Worm (Caenorhabditis elegans) whole organism, L1 larva: ENCODE data around the gene C49C8.2.

Source experiments
- C04F5.9 ChIP-seq: sonication (generic microtip); optimal IDR thresholded peaks from 2 replicates; lab custom pipeline; 2016; ENCODE audit warnings: missing genetic modification characterization, missing compliant biosample characterization
- C16A3.4 ChIP-seq: fragments of 150-350 bp; optimal IDR thresholded peaks from 2 replicates; lab custom pipeline; 2014; ENCODE audit warnings: missing biosample characterization, missing genetic modification characterization
- C34B4.2 ChIP-seq: sonication (generic microtip); optimal IDR thresholded peaks from 2 replicates; lab custom pipeline; 2017; ENCODE audit warnings: mild to moderate bottlenecking, missing genetic modification characterization, missing compliant biosample characterization
- Y116A8C.19 ChIP-seq: sonication (generic microtip); optimal IDR thresholded peaks from 2 replicates; lab custom pipeline; 2016; ENCODE audit warnings: missing compliant biosample characterization, missing genetic modification characterization, borderline replicate concordance
- aha-1 ChIP-seq: fragments of 150-350 bp; optimal IDR thresholded peaks from 2 replicates; lab custom pipeline; 2014; ENCODE audit warnings: missing biosample characterization, missing genetic modification characterization
- alr-1 ChIP-seq: fragments of 200-800 bp; sonication (Bioruptor generic); optimal IDR thresholded peaks from 2 replicates; lab custom pipeline; 2018; ENCODE audit warnings: borderline replicate concordance, mild to moderate bottlenecking, missing genetic modification characterization, missing compliant biosample characterization
- ceh-8 ChIP-seq: fragments of 200-800 bp; sonication (Bioruptor generic); optimal IDR thresholded peaks from 2 replicates; lab custom pipeline; 2018; ENCODE audit warnings: mild to moderate bottlenecking, missing genetic modification characterization, moderate library complexity, missing compliant biosample characterization
- ceh-82 ChIP-seq, 3 experiments: fragments of 150-350 bp in 1 of 3; sonication (generic microtip) in 2 of 3; optimal IDR thresholded peaks; 2 replicates each; lab custom pipeline; 2014 to 2017; ENCODE audit warnings: missing biosample characterization in 3 of 3, missing genetic modification characterization in 3 of 3
- ceh-90 ChIP-seq: sonication (generic microtip); optimal IDR thresholded peaks from 2 replicates; lab custom pipeline; 2016; ENCODE audit warnings: missing genetic modification characterization, missing compliant biosample characterization
- dpl-1 ChIP-seq, 3 experiments: fragments of 150-350 bp in 2 of 3; sonication (generic microtip) in 1 of 3; optimal IDR thresholded peaks; 2 replicates each; lab custom pipeline; 2014 to 2017; ENCODE audit warnings: missing biosample characterization in 3 of 3, missing genetic modification characterization in 3 of 3, missing genetic modification reagents in 3 of 3
- efl-1 ChIP-seq, 4 experiments: fragments of 150-350 bp; optimal IDR thresholded peaks in 3 of 4; peaks in 1 of 4; 1 replicate in 1 of 4; 2 replicates in 3 of 4; lab custom pipeline; 2014; ENCODE audit warnings: missing biosample characterization in 2 of 4, missing genetic modification characterization in 2 of 4, missing genetic modification reagents in 2 of 4
- efl-3 ChIP-seq: fragments of 200-800 bp; sonication (Bioruptor generic); optimal IDR thresholded peaks from 2 replicates; lab custom pipeline; 2018; ENCODE audit warnings: mild to moderate bottlenecking, missing genetic modification characterization, missing compliant biosample characterization
- egl-13 ChIP-seq: sonication (generic microtip); optimal IDR thresholded peaks from 2 replicates; lab custom pipeline; 2016; ENCODE audit warnings: missing genotype, missing genetic modification reagents, missing genetic modification characterization, missing compliant biosample characterization
- elt-2 ChIP-seq: sonication (generic microtip); optimal IDR thresholded peaks from 2 replicates; lab custom pipeline; 2016; ENCODE audit warnings: missing genetic modification characterization, mild to moderate bottlenecking, inconsistent platforms, missing compliant biosample characterization, missing genetic modification reagents
- fkh-10 ChIP-seq: sonication (generic microtip); optimal IDR thresholded peaks from 2 replicates; lab custom pipeline; 2017; ENCODE audit warnings: missing biosample characterization, missing genetic modification reagents, missing genetic modification characterization
- fkh-8 ChIP-seq: sonication (generic microtip); optimal IDR thresholded peaks from 2 replicates; lab custom pipeline; 2016; ENCODE audit warnings: mild to moderate bottlenecking, missing genetic modification characterization, missing compliant biosample characterization
- fos-1 ChIP-seq: fragments of 150-350 bp; optimal IDR thresholded peaks from 2 replicates; lab custom pipeline; 2014; ENCODE audit warnings: missing biosample characterization, missing genetic modification characterization
- irx-1 ChIP-seq: sonication (generic microtip); optimal IDR thresholded peaks from 2 replicates; lab custom pipeline; 2016; ENCODE audit warnings: missing genetic modification characterization, missing compliant biosample characterization
- lin-13 ChIP-seq: fragments of 150-350 bp; optimal IDR thresholded peaks from 2 replicates; lab custom pipeline; 2014; ENCODE audit warnings: missing biosample characterization, missing genetic modification reagents, missing genetic modification characterization
- lin-35 ChIP-seq, 2 experiments: fragments of 150-350 bp; optimal IDR thresholded peaks; 2 replicates each; lab custom pipeline; 2014; ENCODE audit warnings: missing biosample characterization in 2 of 2, missing genetic modification characterization in 2 of 2, missing genetic modification reagents in 2 of 2
- mep-1 ChIP-seq: fragments of 150-350 bp; optimal IDR thresholded peaks from 2 replicates; lab custom pipeline; 2014; ENCODE audit warnings: missing biosample characterization, missing genetic modification characterization
- nhr-11 ChIP-seq: fragments of 150-350 bp; optimal IDR thresholded peaks from 2 replicates; lab custom pipeline; 2014; ENCODE audit warnings: missing biosample characterization, missing genetic modification characterization
- nhr-12 ChIP-seq: sonication (generic microtip); optimal IDR thresholded peaks from 2 replicates; lab custom pipeline; 2017; ENCODE audit warnings: missing biosample characterization, missing genetic modification characterization
- nhr-71 ChIP-seq: sonication (generic microtip); optimal IDR thresholded peaks from 2 replicates; lab custom pipeline; 2016; ENCODE audit warnings: mild to moderate bottlenecking, missing genetic modification characterization, moderate library complexity, missing compliant biosample characterization
- nhr-76 ChIP-seq: sonication (generic microtip); optimal IDR thresholded peaks from 2 replicates; lab custom pipeline; 2017; ENCODE audit warnings: missing biosample characterization, missing genetic modification characterization
- nhr-85 ChIP-seq: sonication (generic microtip); peaks from one replicate; lab custom pipeline; 2016; ENCODE audit warnings: missing genetic modification characterization, inconsistent platforms, missing compliant biosample characterization
- nhr-90 ChIP-seq: sonication (generic microtip); optimal IDR thresholded peaks from 2 replicates; lab custom pipeline; 2016; ENCODE audit warnings: mild to moderate bottlenecking, missing genetic modification characterization, missing compliant biosample characterization; ENCODE audit not compliant: poor library complexity
- rnt-1 ChIP-seq: sonication (generic microtip); optimal IDR thresholded peaks from 2 replicates; lab custom pipeline; 2016; ENCODE audit warnings: mild to moderate bottlenecking, missing genetic modification characterization, moderate library complexity, missing compliant biosample characterization
- skn-1 ChIP-seq: fragments of 150-350 bp; optimal IDR thresholded peaks from 2 replicates; lab custom pipeline; 2014; ENCODE audit warnings: missing biosample characterization, missing genetic modification characterization
- snu-23 ChIP-seq: sonication (generic microtip); optimal IDR thresholded peaks from 2 replicates; lab custom pipeline; 2016; ENCODE audit warnings: missing genetic modification characterization, missing compliant biosample characterization
- swsn-7 ChIP-seq: sonication (generic microtip); optimal IDR thresholded peaks from 2 replicates; lab custom pipeline; 2016; ENCODE audit warnings: missing genetic modification characterization, missing compliant biosample characterization
- unc-130 ChIP-seq: fragments of 150-350 bp; optimal IDR thresholded peaks from 2 replicates; lab custom pipeline; 2017; ENCODE audit warnings: missing biosample characterization, missing genetic modification characterization, inconsistent platforms
- unc-30 ChIP-seq: sonication (generic microtip); optimal IDR thresholded peaks from 2 replicates; lab custom pipeline; 2017; ENCODE audit warnings: missing biosample characterization, missing genetic modification characterization
- unc-62 ChIP-seq: fragments of 150-350 bp; optimal IDR thresholded peaks from 2 replicates; lab custom pipeline; 2014; ENCODE audit warnings: missing biosample characterization, missing genetic modification reagents, missing genetic modification characterization
- unc-86 ChIP-seq: sonication (generic microtip); optimal IDR thresholded peaks from 2 replicates; lab custom pipeline; 2016; ENCODE audit warnings: missing genetic modification characterization, missing compliant biosample characterization
- unc-98 ChIP-seq: fragments of 200-800 bp; sonication (Bioruptor generic); IDR thresholded peaks from 2 replicates; pipeline ENCODE4 v1.3.6; 2022; ENCODE audit warnings: missing genetic modification characterization, missing compliant biosample characterization
- xbp-1 ChIP-seq: sonication (generic microtip); optimal IDR thresholded peaks from 2 replicates; lab custom pipeline; 2016; ENCODE audit warnings: missing genetic modification characterization, missing compliant biosample characterization
- ztf-4 ChIP-seq: fragments of 150-350 bp; optimal IDR thresholded peaks from 2 replicates; lab custom pipeline; 2014; ENCODE audit warnings: missing biosample characterization, missing genetic modification characterization

Gene C49C8.2

DNA sequence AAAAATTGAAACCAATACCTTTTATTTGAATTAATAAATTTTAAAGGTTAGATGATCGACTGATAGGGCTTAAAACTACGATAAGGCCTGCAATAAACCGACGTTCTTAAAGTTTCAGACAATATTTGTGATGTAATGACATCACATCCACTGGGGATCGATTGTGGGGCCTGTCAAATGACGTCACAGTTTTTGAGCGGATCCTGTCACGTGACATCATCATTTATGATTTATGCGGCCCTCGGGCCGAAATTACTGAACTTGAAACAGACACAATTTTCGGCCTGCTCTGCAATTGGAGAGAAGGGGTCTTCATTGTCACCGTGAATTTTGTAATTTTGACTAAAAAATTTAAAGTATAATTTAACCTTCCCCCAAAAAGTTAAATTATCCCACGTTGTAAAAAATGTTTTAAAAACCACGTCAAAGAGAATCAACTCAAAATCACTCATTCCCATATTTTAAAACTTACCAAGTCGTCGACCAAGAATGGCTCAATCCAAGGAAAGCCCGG, 3.3 kb downstream of the C49C8.2 start, which contains the start of gene C49C8.1:
Gene C49C8.1, plus strand, starts transcription at position 464 of the 514 bp plus-strand sequence.
- TF ChIP-seq skn-1 (tag; lab: Kevin White, UChicago): no peak
- TF ChIP-seq Y116A8C.19: no peak
- no peak for TF ChIP-seq efl-3 (GFP tag; lab: Kevin White, UChicago)
- no peak for TF ChIP-seq xbp-1 (tag; lab: Kevin White, UChicago)
- no peak for TF ChIP-seq lin-13 (GFP tag; lab: Kevin White, UChicago)
- no peak for TF ChIP-seq snu-23 (GFP tag; lab: Kevin White, UChicago)
- no peak for TF ChIP-seq fkh-8
- no peak for TF ChIP-seq C04F5.9 (tag; lab: Kevin White, UChicago)
- TF ChIP-seq nhr-71: no peak
- no peak for TF ChIP-seq ceh-8 (GFP tag; lab: Kevin White, UChicago)
- TF ChIP-seq egl-13: no peak
- TF ChIP-seq aha-1 (tag; lab: Kevin White, UChicago): no peak
- TF ChIP-seq nhr-85: no peak
- no peak for TF ChIP-seq nhr-90 (tag; lab: Kevin White, UChicago)
- no peak for TF ChIP-seq alr-1 (tag; lab: Kevin White, UChicago)
- TF ChIP-seq swsn-7 (tag; lab: Kevin White, UChicago): no peak
- no peak for TF ChIP-seq ceh-82 (tag; optimal IDR thresholded peaks at IDR 0.05; lab: Kevin White, UChicago)
- no peak for TF ChIP-seq unc-86
- TF ChIP-seq ceh-90 (tag; lab: Kevin White, UChicago): no peak
- TF ChIP-seq ztf-4 (tag; lab: Kevin White, UChicago): no peak
- TF ChIP-seq, all 84 proteins: peak for 0

DNA sequence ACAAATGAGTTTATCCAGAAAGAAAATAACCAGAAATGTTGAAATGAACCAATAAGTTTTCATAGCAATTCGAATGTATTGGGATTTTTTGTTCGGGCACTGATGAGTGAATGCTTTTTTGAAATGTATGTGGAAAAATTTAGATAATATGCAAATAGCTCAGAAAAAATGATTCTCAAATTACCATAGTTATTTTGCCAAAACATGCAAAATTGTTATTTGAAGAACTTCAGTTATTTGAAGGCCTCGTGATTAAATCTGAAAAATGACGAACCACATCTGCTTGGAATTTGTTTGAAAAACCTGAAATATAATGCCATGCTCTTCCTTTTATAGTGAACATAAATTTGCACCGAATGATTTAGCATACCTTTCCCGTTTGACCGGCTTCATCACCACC, 7.2 kb downstream of the C49C8.2 start, which contains the start of gene C49C8.6:
Gene C49C8.6, minus strand, starts transcription at position 101 of the 400 bp plus-strand sequence.
- TF ChIP-seq rnt-1 (tag; lab: Kevin White, UChicago) (no peak), nhr-11 (tag; lab: Kevin White, UChicago) (no peak), efl-1 (optimal IDR thresholded peaks at IDR 0.05; lab: Kevin White, UChicago) (no peak), efl-1 (GFP tag; optimal IDR thresholded peaks at IDR 0.05 in 1 of 2; lab: Kevin White, UChicago) (no peak), mep-1 (tag; lab: Kevin White, UChicago) (no peak), elt-2 (tag; lab: Kevin White, UChicago) (no peak), C16A3.4 (tag; lab: Kevin White, UChicago) (no peak)

DNA sequence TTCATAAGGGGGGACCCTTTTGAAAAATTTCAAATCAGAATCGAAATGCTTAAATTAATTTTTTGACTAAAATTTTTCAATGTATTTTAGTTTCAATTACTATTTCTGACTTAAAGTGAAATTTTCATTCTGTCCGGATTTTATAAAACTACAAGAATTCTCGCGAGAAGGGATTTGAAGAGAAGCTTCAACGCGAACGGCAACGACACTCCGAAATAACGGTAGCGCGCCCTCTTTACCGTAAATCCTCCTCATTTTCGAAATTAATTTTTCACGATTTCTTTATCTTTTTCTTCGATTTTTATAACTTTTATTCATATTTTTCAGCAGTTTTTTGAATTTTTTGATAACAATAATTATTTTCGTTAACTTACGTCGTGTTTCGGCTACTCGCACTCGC, 14.9 kb downstream of the C49C8.2 start:
- TF ChIP-seq dpl-1 (GFP tag; optimal IDR thresholded peaks at IDR 0.05; lab: Kevin White, UChicago): peak in 1 of 3 experiments; percentile 15
- no peak for TF ChIP-seq alr-1 (tag; lab: Kevin White, UChicago)
- no peak for TF ChIP-seq unc-30 (tag; lab: Kevin White, UChicago)
- no peak for TF ChIP-seq fkh-10 (GFP tag; lab: Kevin White, UChicago)
- no peak for TF ChIP-seq efl-1 (optimal IDR thresholded peaks at IDR 0.05; lab: Kevin White, UChicago)
- peak in 1 of 2 experiments; percentile 29 for TF ChIP-seq efl-1 (GFP tag; optimal IDR thresholded peaks at IDR 0.05 in 1 of 2; lab: Kevin White, UChicago)
- TF ChIP-seq lin-35 (GFP tag; optimal IDR thresholded peaks at IDR 0.05; lab: Kevin White, UChicago): peak in 1 of 2 experiments; percentile 4

ce11 chrIV:8668635-8669034, 17.7 kb downstream of the C49C8.2 start, which contains the start of gene cdh-5:
cdh-5 (plus strand) TSS chrIV:8668935.
- TF ChIP-seq swsn-7 (tag; lab: Kevin White, UChicago) (no peak), nhr-76 (tag; lab: Kevin White, UChicago) (no peak), ceh-8 (GFP tag; lab: Kevin White, UChicago) (no peak), irx-1 (tag; lab: Kevin White, UChicago) (no peak), egl-13 (no peak), C04F5.9 (tag; lab: Kevin White, UChicago) (no peak), skn-1 (tag; lab: Kevin White, UChicago) (no peak), unc-130 (no peak), snu-23 (GFP tag; lab: Kevin White, UChicago) (no peak), C34B4.2 (no peak), alr-1 (tag; lab: Kevin White, UChicago) (no peak), unc-98 (GFP tag; lab: Robert Waterston, UW) (no peak), unc-62 (no peak), lin-35 (GFP tag; optimal IDR thresholded peaks at IDR 0.05; lab: Kevin White, UChicago) (no peak), nhr-12 (no peak), fos-1 (no peak), efl-1 (optimal IDR thresholded peaks at IDR 0.05; lab: Kevin White, UChicago) (no peak), efl-1 (GFP tag; optimal IDR thresholded peaks at IDR 0.05 in 1 of 2; lab: Kevin White, UChicago) (no peak)
